Fruit fly (Drosophila melanogaster) whole organism, embryonic: ENCODE data around the gene CG32793.

Source experiments
- Ada2b ChIP-seq: fragments of 200-800 bp; sonication (Bioruptor generic); IDR thresholded peaks from 2 replicates; pipeline ENCODE4 v1.3.6; 2022; ENCODE audit warnings: missing biosample characterization, missing genetic modification characterization
- Awh ChIP-seq: fragments of 200-800 bp; sonication (Bioruptor generic); IDR thresholded peaks from 2 replicates; pipeline ENCODE4, ENCODE4 v1.3.6; 2022; ENCODE audit warnings: missing biosample characterization, missing genetic modification characterization
- Bgb ChIP-seq: fragments of 200-800 bp; sonication (Bioruptor generic); IDR thresholded peaks from 2 replicates; pipeline ENCODE4 v1.3.6; 2022; ENCODE audit warnings: missing biosample characterization, missing genetic modification characterization; ENCODE audit not compliant: partially characterized antibody
- CG10462 ChIP-seq: fragments of 200-800 bp; sonication (Bioruptor generic); optimal IDR thresholded peaks from 2 replicates; lab custom pipeline; 2016; ENCODE audit warnings: missing biosample characterization, missing genetic modification characterization
- CG11085 ChIP-seq: fragments of 200-800 bp; sonication (Bioruptor generic); IDR thresholded peaks from 2 replicates; pipeline ENCODE4 v1.3.6; 2022; ENCODE audit warnings: missing biosample characterization, missing genetic modification characterization
- CG11247 ChIP-seq: fragments of 200-800 bp; sonication (Bioruptor generic); IDR thresholded peaks from 2 replicates; pipeline ENCODE4 v1.3.6; 2022; ENCODE audit warnings: missing biosample characterization, missing genetic modification characterization
- CG11504 ChIP-seq: fragments of 200-800 bp; sonication (Bioruptor generic); optimal IDR thresholded peaks from 3 replicates; lab custom pipeline; 2019; ENCODE audit warnings: missing biosample characterization, mild to moderate bottlenecking, missing genetic modification characterization, moderate library complexity
- CG11560 ChIP-seq: fragments of 200-800 bp; sonication (Bioruptor generic); IDR thresholded peaks from 3 replicates; pipeline ENCODE4 v1.3.6; 2022; ENCODE audit warnings: missing biosample characterization, missing genetic modification characterization
- CG12236 ChIP-seq: fragments of 200-800 bp; sonication (Bioruptor generic); optimal IDR thresholded peaks from 2 replicates; lab custom pipeline; 2016; ENCODE audit warnings: missing biosample characterization, missing genetic modification characterization
- CG13894 ChIP-seq: fragments of 200-800 bp; sonication (Bioruptor generic); optimal IDR thresholded peaks from 3 replicates; lab custom pipeline; 2018; ENCODE audit warnings: missing biosample characterization, mild to moderate bottlenecking, missing genetic modification characterization, moderate library complexity
- CG14014 ChIP-seq: fragments of 200-800 bp; sonication (Bioruptor generic); IDR thresholded peaks from 2 replicates; pipeline ENCODE4 v1.3.6; 2022; ENCODE audit warnings: missing biosample characterization, missing genetic modification characterization
- CG16815 ChIP-seq: fragments of 200-800 bp; sonication (Bioruptor generic); optimal IDR thresholded peaks from 3 replicates; lab custom pipeline; 2017; ENCODE audit warnings: missing biosample characterization, mild to moderate bottlenecking, missing genetic modification characterization
- CG17328 ChIP-seq: fragments of 200-800 bp; sonication (Bioruptor generic); IDR thresholded peaks from 2 replicates; pipeline ENCODE4 v1.3.6; 2022; ENCODE audit warnings: missing biosample characterization, missing genetic modification characterization
- CG32532 ChIP-seq: fragments of 200-800 bp; sonication (Bioruptor generic); IDR thresholded peaks from 2 replicates; pipeline ENCODE4 v1.3.6; 2022; ENCODE audit warnings: missing biosample characterization, missing genetic modification characterization
- CG32772 ChIP-seq: fragments of 200-800 bp; sonication (Bioruptor generic); IDR thresholded peaks from 2 replicates; pipeline ENCODE4 v1.3.6; 2022; ENCODE audit warnings: missing biosample characterization, missing genetic modification characterization
- CG3995 ChIP-seq: fragments of 200-800 bp; sonication (Bioruptor generic); optimal IDR thresholded peaks from 3 replicates; lab custom pipeline; 2016; ENCODE audit warnings: missing biosample characterization, missing genetic modification characterization
- CG4328 ChIP-seq: fragments of 200-800 bp; sonication (Bioruptor generic); optimal IDR thresholded peaks from 3 replicates; lab custom pipeline; 2017; ENCODE audit warnings: missing biosample characterization, missing genetic modification reagents, missing genetic modification characterization
- CG4424 ChIP-seq: fragments of 200-800 bp; sonication (Bioruptor generic); optimal IDR thresholded peaks from 3 replicates; lab custom pipeline; 2016; ENCODE audit warnings: missing biosample characterization, missing genetic modification characterization
- CG6175 ChIP-seq: fragments of 200-800 bp; sonication (Bioruptor generic); IDR thresholded peaks from 3 replicates; pipeline ENCODE4 v1.3.6; 2022; ENCODE audit warnings: missing biosample characterization, missing genetic modification characterization
- CG6813 ChIP-seq: fragments of 200-800 bp; sonication (Bioruptor generic); optimal IDR thresholded peaks from 2 replicates; lab custom pipeline; 2017; ENCODE audit warnings: missing biosample characterization, missing genetic modification characterization, mild to moderate bottlenecking, moderate library complexity, missing genetic modification reagents
- CG6854 ChIP-seq: fragments of 200-800 bp; sonication (Bioruptor generic); optimal IDR thresholded peaks from 3 replicates; lab custom pipeline; 2017; ENCODE audit warnings: missing biosample characterization, mild to moderate bottlenecking, missing genetic modification characterization
- CG7556 ChIP-seq: fragments of 200-800 bp; sonication (Bioruptor generic); optimal IDR thresholded peaks from 2 replicates; lab custom pipeline; 2017; ENCODE audit warnings: missing biosample characterization, mild to moderate bottlenecking, missing genetic modification characterization
- CTCF ChIP-seq: fragments of 200-800 bp; sonication (Bioruptor generic); optimal IDR thresholded peaks from 2 replicates; lab custom pipeline; 2017; ENCODE audit warnings: missing biosample characterization, mild to moderate bottlenecking, missing genetic modification characterization, moderate library complexity
- CrebB ChIP-seq: fragments of 200-800 bp; sonication (Bioruptor generic); optimal IDR thresholded peaks from 3 replicates; lab custom pipeline; 2018; ENCODE audit warnings: missing biosample characterization, mild to moderate bottlenecking, missing genetic modification characterization
- Dek ChIP-seq: fragments of 200-800 bp; sonication (Bioruptor generic); optimal IDR thresholded peaks from 3 replicates; lab custom pipeline; 2019; ENCODE audit warnings: missing biosample characterization, mild to moderate bottlenecking, missing genetic modification characterization, moderate library complexity
- Ets97D ChIP-seq: fragments of 200-800 bp; sonication (Bioruptor generic); optimal IDR thresholded peaks from 3 replicates; lab custom pipeline; 2016; ENCODE audit warnings: missing biosample characterization, missing genetic modification characterization
- MESR4 ChIP-seq: fragments of 200-800 bp; sonication (Bioruptor generic); optimal IDR thresholded peaks from 2 replicates; lab custom pipeline; 2018; ENCODE audit warnings: missing biosample characterization, mild to moderate bottlenecking, missing genetic modification characterization, moderate library complexity
- Oaz ChIP-seq: fragments of 200-800 bp; sonication (Bioruptor generic); IDR thresholded peaks from 2 replicates; pipeline ENCODE4 v1.3.6; 2022; ENCODE audit warnings: missing biosample characterization, missing genetic modification characterization
- Rx ChIP-seq: fragments of 200-800 bp; sonication (Bioruptor generic); IDR thresholded peaks from 2 replicates; pipeline ENCODE4 v1.3.6; 2022; ENCODE audit warnings: missing biosample characterization, missing genetic modification characterization
- Sry-β ChIP-seq: fragments of 200-800 bp; sonication (Bioruptor generic); optimal IDR thresholded peaks from 2 replicates; lab custom pipeline; 2018; ENCODE audit warnings: missing biosample characterization, mild to moderate bottlenecking, missing genetic modification characterization, moderate library complexity
- Sry-δ ChIP-seq: fragments of 200-800 bp; sonication (Bioruptor generic); optimal IDR thresholded peaks from 2 replicates; lab custom pipeline; 2016; ENCODE audit warnings: missing biosample characterization, missing genetic modification characterization
- Stat92E ChIP-seq, 3 experiments: fragments of >200 bp in 2 of 3; fragments of 200-800 bp in 1 of 3; sonication (Bioruptor generic) in 1 of 3; optimal IDR thresholded peaks; 2 replicates each; lab custom pipeline; 2017 to 2019; ENCODE audit warnings: missing biosample characterization in 3 of 3, missing genetic modification characterization in 3 of 3, mild to moderate bottlenecking in 1 of 3, moderate library complexity in 1 of 3
- Xrp1 ChIP-seq: fragments of 200-800 bp; sonication (Bioruptor generic); IDR thresholded peaks from 2 replicates; pipeline ENCODE4 v1.3.6; 2022; ENCODE audit warnings: missing biosample characterization, missing genetic modification characterization
- YL-1 ChIP-seq: fragments of 200-800 bp; sonication (Bioruptor generic); optimal IDR thresholded peaks from 3 replicates; lab custom pipeline; 2017; ENCODE audit warnings: missing biosample characterization, mild to moderate bottlenecking, missing genetic modification characterization
- chinmo ChIP-seq: fragments of 200-800 bp; sonication (Bioruptor generic); IDR thresholded peaks from 4 replicates; pipeline ENCODE4 v1.3.6; 2022; ENCODE audit warnings: missing biosample characterization, missing genetic modification characterization; ENCODE audit not compliant: partially characterized antibody
- crc ChIP-seq: fragments of 200-800 bp; sonication (Bioruptor generic); optimal IDR thresholded peaks from 2 replicates; lab custom pipeline; 2016; ENCODE audit warnings: missing biosample characterization, missing genetic modification characterization
- crol ChIP-seq: fragments of 200-800 bp; sonication (Bioruptor generic); IDR thresholded peaks from 2 replicates; pipeline ENCODE4 v1.3.6; 2022; ENCODE audit warnings: missing biosample characterization, missing genetic modification characterization
- esg ChIP-seq: fragments of 200-800 bp; sonication (Bioruptor generic); conservative IDR thresholded peaks from 2 replicates; pipeline ENCODE4 v1.3.6; 2022; ENCODE audit warnings: missing biosample characterization, missing genetic modification characterization
- fd3F ChIP-seq: fragments of 200-800 bp; sonication (Bioruptor generic); optimal IDR thresholded peaks from 2 replicates; lab custom pipeline; 2018; ENCODE audit warnings: missing biosample characterization, mild to moderate bottlenecking, missing genetic modification characterization, moderate library complexity
- klu ChIP-seq: fragments of 200-800 bp; sonication (Bioruptor generic); IDR thresholded peaks from 2 replicates; pipeline ENCODE4 v1.3.6; 2022; ENCODE audit warnings: missing biosample characterization, missing genetic modification characterization
- odd ChIP-seq: fragments of 200-800 bp; sonication (Bioruptor generic); optimal IDR thresholded peaks from 2 replicates; lab custom pipeline; 2017; ENCODE audit warnings: missing biosample characterization, mild to moderate bottlenecking, missing genetic modification characterization
- sd ChIP-seq: fragments of 200-800 bp; sonication (Bioruptor generic); optimal IDR thresholded peaks from 3 replicates; lab custom pipeline; 2018; ENCODE audit warnings: missing biosample characterization, mild to moderate bottlenecking, missing genetic modification characterization, moderate library complexity
- slbo ChIP-seq: fragments of 200-800 bp; sonication (Bioruptor generic); IDR thresholded peaks from 2 replicates; pipeline ENCODE4 v1.3.6; 2022; ENCODE audit warnings: missing biosample characterization, missing genetic modification characterization
- sob ChIP-seq: fragments of 200-800 bp; sonication (Bioruptor generic); IDR thresholded peaks from 2 replicates; pipeline ENCODE4 v1.3.6; 2022; ENCODE audit warnings: missing biosample characterization, missing genetic modification characterization
- sqz ChIP-seq: fragments of 200-800 bp; sonication (Bioruptor generic); optimal IDR thresholded peaks from 3 replicates; lab custom pipeline; 2018; ENCODE audit warnings: missing biosample characterization, mild to moderate bottlenecking, missing genetic modification characterization
- tio ChIP-seq: fragments of 200-800 bp; sonication (Bioruptor generic); optimal IDR thresholded peaks from 2 replicates; lab custom pipeline; 2017; ENCODE audit warnings: missing biosample characterization, missing genetic modification characterization, inconsistent platforms
- ttk ChIP-seq: fragments of 200-800 bp; sonication (Bioruptor generic); IDR thresholded peaks from 2 replicates; pipeline ENCODE4 v2.1.2; 2022; ENCODE audit warnings: missing biosample characterization, missing genetic modification characterization
- tup ChIP-seq: fragments of 200-800 bp; sonication (Bioruptor generic); optimal IDR thresholded peaks from 2 replicates; lab custom pipeline; 2016; ENCODE audit warnings: missing biosample characterization, mild to moderate bottlenecking, missing genetic modification characterization, moderate library complexity
- vvl ChIP-seq: fragments of 200-800 bp; sonication (Bioruptor generic); IDR thresholded peaks from 2 replicates; pipeline ENCODE4 v1.3.6; 2022; ENCODE audit warnings: missing biosample characterization, missing genetic modification characterization

The CG32793 gene

dm6 chrX:2914091-2914490 lies 15.5 kb upstream of the CG32793 start (continued):
- TF ChIP-seq sob (GFP tag; lab: Robert Waterston, UW): no peak
- no peak for TF ChIP-seq crc (GFP tag; lab: Kevin White, UChicago)
- TF ChIP-seq CG11504: peak; percentile 23
- no peak for TF ChIP-seq chinmo (GFP tag; lab: Robert Waterston, UW)
- TF ChIP-seq, all 482 proteins: peak for 29

- TF ChIP-seq CrebB (tag; lab: Kevin White, UChicago) (no peak), CG11247 (GFP tag; lab: Robert Waterston, UW) (0 out of 2 replicates have a peak, but pooled peaks have one; percentile 10), CG14014 (GFP tag; lab: Robert Waterston, UW) (no peak), esg (no peak), Stat92E (GFP tag; optimal IDR thresholded peaks at IDR 0.05; lab: Kevin White, UChicago) (no peak), Sry-β (GFP tag; lab: Kevin White, UChicago) (no peak), tio (no peak), CG4424 (GFP tag; lab: Kevin White, UChicago) (no peak), CTCF (GFP tag; lab: Kevin White, UChicago) (peak; percentile 77), CG6854 (no peak), CG3995 (no peak)
These were observed 14.5 kb upstream of the CG32793 start for dm6 chrX:2915108-2915507.

DNA sequence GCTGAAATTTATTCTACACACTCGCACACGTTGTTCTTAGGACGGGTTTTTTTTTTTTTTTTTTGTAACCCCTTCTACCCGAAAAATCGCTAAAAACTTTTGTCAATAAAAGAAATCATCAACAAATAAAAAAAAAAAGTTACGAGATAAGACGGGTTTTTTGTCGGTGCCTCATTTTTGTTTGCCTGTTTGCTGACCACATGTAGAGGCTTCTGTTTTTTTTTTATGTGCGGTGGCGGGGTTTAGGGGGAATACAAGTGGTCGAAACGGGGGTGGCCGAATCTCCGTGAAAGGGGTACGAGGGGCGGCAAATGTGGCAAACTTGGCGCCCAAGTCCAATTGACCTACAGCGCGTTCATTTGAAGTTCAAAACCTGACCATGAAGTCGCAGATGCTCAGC lies 11.0 kb upstream of the CG32793 start:
- TF ChIP-seq klu (GFP tag; lab: Robert Waterston, UW) (peak; percentile 74), ttk (peak; percentile 42; the same call in 1 of the 2 replicates), CG11560 (tag; lab: Robert Waterston, UW) (no peak), slbo (peak; percentile 23; the same call in 1 of the 2 replicates), Ada2b (GFP tag; lab: Robert Waterston, UW) (no peak), odd (GFP tag; lab: Kevin White, UChicago) (no peak), CG6175 (GFP tag; lab: Robert Waterston, UW) (peak; percentile 71; the same call in 2 of the 3 replicates), fd3F (GFP tag; lab: Kevin White, UChicago) (no peak), CG11085 (GFP tag; lab: Robert Waterston, UW) (no peak), CG12236 (no peak), CG7556 (GFP tag; lab: Kevin White, UChicago) (no peak), Ets97D (GFP tag; lab: Kevin White, UChicago) (no peak), CG32772 (0 out of 2 replicates have a peak, but pooled peaks have one; percentile 33), sd (tag; lab: Kevin White, UChicago) (peak; percentile 46), Xrp1 (no peak), CG13894 (tag; lab: Kevin White, UChicago) (peak; percentile 36), vvl (GFP tag; lab: Robert Waterston, UW) (0 out of 2 replicates have a peak, but pooled peaks have one; percentile 27), MESR4 (GFP tag; lab: Kevin White, UChicago) (no peak), Rx (GFP tag; lab: Robert Waterston, UW) (no peak), CG32532 (GFP tag; lab: Robert Waterston, UW) (0 out of 2 replicates have a peak, but pooled peaks have one; percentile 25), crol (GFP tag; lab: Robert Waterston, UW) (peak; percentile 83), sqz (GFP tag; lab: Kevin White, UChicago) (peak; percentile 59)

DNA sequence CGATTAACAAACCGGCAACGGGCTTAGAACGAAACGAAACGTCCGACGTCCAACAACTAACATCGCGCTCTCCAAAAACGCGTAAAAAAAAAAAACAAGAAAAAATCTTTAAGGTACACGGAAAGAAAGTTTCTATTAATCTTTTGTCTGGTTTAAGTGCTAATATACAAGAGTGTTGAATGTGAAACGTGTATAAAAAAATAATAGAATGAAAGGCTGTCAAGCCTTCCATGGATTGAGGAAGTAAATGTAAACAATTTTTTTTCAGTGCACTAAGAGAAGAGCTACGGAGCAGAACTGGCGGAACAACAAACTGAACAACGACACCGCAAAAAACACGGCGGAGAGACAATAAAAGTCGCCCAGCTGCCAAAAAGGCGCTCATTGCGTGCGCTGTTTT lies 9.9 kb upstream of the CG32793 start, which contains the start of gene CG3588:
Gene CG3588 (plus strand): TSS at position 29 of the 400 bp plus-strand sequence.
- TF ChIP-seq YL-1 (GFP tag; lab: Kevin White, UChicago): no peak
- peak; percentile 69 for TF ChIP-seq Dek (tag; lab: Kevin White, UChicago)
- peak; percentile 43; the same call in 1 of the 2 replicates for TF ChIP-seq Awh (GFP tag; lab: Robert Waterston, UW)
- 0 out of 4 replicates have a peak, but pooled peaks have one; percentile 39 for TF ChIP-seq chinmo (GFP tag; lab: Robert Waterston, UW)
- peak; percentile 23 for TF ChIP-seq CG10462 (GFP tag; lab: Kevin White, UChicago)
- TF ChIP-seq tup (GFP tag; lab: Kevin White, UChicago): peak; percentile 12
- peak; percentile 65 for TF ChIP-seq CG17328
- TF ChIP-seq Sry-δ: no peak
- TF ChIP-seq Oaz (GFP tag; lab: Robert Waterston, UW): peak; percentile 56
- TF ChIP-seq Bgb (GFP tag; lab: Robert Waterston, UW): no peak
- TF ChIP-seq CG6813: no peak
- TF ChIP-seq CG4328: no peak
- peak; percentile 15 for TF ChIP-seq CG16815 (GFP tag; lab: Kevin White, UChicago)
